Worm (Caenorhabditis elegans) whole organism, L2 larva: Measurements from ENCODE around the gene K01F9.2.

ENCODE experiments used
- C34F6.9 ChIP-seq: fragments of 150-350 bp; optimal IDR thresholded peaks from 2 replicates; lab custom pipeline; 2014; ENCODE audit warnings: missing biosample characterization, missing genetic modification characterization
- F13H6.1 ChIP-seq: sonication (generic microtip); optimal IDR thresholded peaks from 2 replicates; lab custom pipeline; 2016; ENCODE audit warnings: missing genetic modification characterization, missing compliant biosample characterization
- R02D3.7 ChIP-seq: fragments of 150-350 bp; optimal IDR thresholded peaks from 2 replicates; lab custom pipeline; 2014; ENCODE audit warnings: missing biosample characterization, missing genetic modification characterization
- ZK546.5 ChIP-seq: sonication (generic microtip); optimal IDR thresholded peaks from 2 replicates; lab custom pipeline; 2017; ENCODE audit warnings: missing biosample characterization, missing genetic modification characterization
- alr-1 ChIP-seq: fragments of 150-350 bp; optimal IDR thresholded peaks from 2 replicates; lab custom pipeline; 2014; ENCODE audit warnings: missing biosample characterization, missing genetic modification characterization
- aly-2 ChIP-seq: fragments of 150-350 bp; optimal IDR thresholded peaks from 2 replicates; lab custom pipeline; 2014; ENCODE audit warnings: missing biosample characterization, missing genetic modification characterization
- ama-1 ChIP-seq: fragments of 150-350 bp; optimal IDR thresholded peaks from 2 replicates; lab custom pipeline; 2018; ENCODE audit warnings: inconsistent platforms
- blmp-1 ChIP-seq: sonication (generic microtip); optimal IDR thresholded peaks from 2 replicates; lab custom pipeline; 2017; ENCODE audit warnings: missing genetic modification characterization, mild to moderate bottlenecking, missing compliant biosample characterization, antibody characterized with exemption, moderate library complexity; ENCODE audit not compliant: insufficient read depth
- ceh-16 ChIP-seq: fragments of 150-350 bp; optimal IDR thresholded peaks from 2 replicates; lab custom pipeline; 2014; ENCODE audit warnings: missing biosample characterization, missing genetic modification characterization
- crh-2 ChIP-seq: sonication (generic microtip); optimal IDR thresholded peaks from 2 replicates; lab custom pipeline; 2017; ENCODE audit warnings: missing biosample characterization, missing genetic modification characterization
- dmd-4 ChIP-seq: sonication (generic microtip); optimal IDR thresholded peaks from 2 replicates; lab custom pipeline; 2017; ENCODE audit warnings: missing biosample characterization, missing genetic modification characterization
- egl-27 ChIP-seq: sonication (generic microtip); optimal IDR thresholded peaks from 3 replicates; lab custom pipeline; 2017; ENCODE audit warnings: missing biosample characterization, missing genetic modification reagents, missing genetic modification characterization
- elt-1 ChIP-seq: fragments of 150-350 bp; optimal IDR thresholded peaks from 2 replicates; lab custom pipeline; 2014; ENCODE audit warnings: missing biosample characterization, missing genetic modification characterization
- lin-11 ChIP-seq: fragments of 150-350 bp; sonication (generic microtip); optimal IDR thresholded peaks from 2 replicates; lab custom pipeline; 2014; ENCODE audit warnings: missing biosample characterization, missing genetic modification characterization, inconsistent platforms, mixed read lengths
- lin-13 ChIP-seq: fragments of 150-350 bp; optimal IDR thresholded peaks from 2 replicates; lab custom pipeline; 2014; ENCODE audit warnings: missing biosample characterization, missing genetic modification reagents, missing genetic modification characterization
- lin-39 ChIP-seq: fragments of 150-350 bp; optimal IDR thresholded peaks from 2 replicates; lab custom pipeline; 2014; ENCODE audit warnings: missing biosample characterization, missing genetic modification reagents, missing genetic modification characterization
- lsy-2 ChIP-seq, 2 experiments: fragments of 150-350 bp in 1 of 2; sonication (generic microtip) in 1 of 2; optimal IDR thresholded peaks; 2 replicates each; lab custom pipeline; 2014 to 2017; ENCODE audit warnings: missing biosample characterization in 2 of 2, missing genetic modification characterization in 2 of 2
- mbf-1 ChIP-seq: sonication (generic microtip); optimal IDR thresholded peaks from 2 replicates; lab custom pipeline; 2017; ENCODE audit warnings: missing biosample characterization, missing genetic modification characterization
- mdl-1 ChIP-seq, 2 experiments: fragments of 150-350 bp in 1 of 2; sonication (generic microtip) in 1 of 2; optimal IDR thresholded peaks; 2 replicates each; lab custom pipeline; 2017; ENCODE audit warnings: missing biosample characterization in 2 of 2, missing genetic modification characterization in 2 of 2
- nhr-10 ChIP-seq: sonication (generic microtip); optimal IDR thresholded peaks from 2 replicates; lab custom pipeline; 2017; ENCODE audit warnings: missing biosample characterization, missing genetic modification characterization
- nhr-11 ChIP-seq: fragments of 150-350 bp; optimal IDR thresholded peaks from 2 replicates; lab custom pipeline; 2014; ENCODE audit warnings: missing biosample characterization, missing genetic modification characterization
- nhr-129 ChIP-seq: fragments of 150-350 bp; optimal IDR thresholded peaks from 2 replicates; lab custom pipeline; 2014; ENCODE audit warnings: missing biosample characterization, missing genetic modification characterization
- nhr-21 ChIP-seq: fragments of 150-350 bp; optimal IDR thresholded peaks from 2 replicates; lab custom pipeline; 2014; ENCODE audit warnings: missing biosample characterization, missing genetic modification characterization
- nhr-23 ChIP-seq: fragments of 150-350 bp; optimal IDR thresholded peaks from 2 replicates; lab custom pipeline; 2014; ENCODE audit warnings: missing biosample characterization, missing genetic modification reagents, missing genetic modification characterization
- nhr-25 ChIP-seq: fragments of 150-350 bp; sonication (generic microtip); optimal IDR thresholded peaks from 3 replicates; lab custom pipeline; 2014; ENCODE audit warnings: missing biosample characterization, missing genetic modification characterization
- nhr-6 ChIP-seq: fragments of 150-350 bp; optimal IDR thresholded peaks from 2 replicates; lab custom pipeline; 2014; ENCODE audit warnings: missing biosample characterization, missing genetic modification characterization
- nhr-77 ChIP-seq: fragments of 150-350 bp; optimal IDR thresholded peaks from 2 replicates; lab custom pipeline; 2014; ENCODE audit warnings: missing biosample characterization, missing genetic modification characterization
- peb-1 ChIP-seq: fragments of 150-350 bp; optimal IDR thresholded peaks from 2 replicates; lab custom pipeline; 2014; ENCODE audit warnings: missing biosample characterization, missing genetic modification characterization
- sem-4 ChIP-seq: fragments of 150-350 bp; optimal IDR thresholded peaks from 2 replicates; lab custom pipeline; 2014; ENCODE audit warnings: missing biosample characterization, missing genetic modification reagents, missing genetic modification characterization
- skn-1 ChIP-seq: sonication (generic microtip); optimal IDR thresholded peaks from 2 replicates; lab custom pipeline; 2017; ENCODE audit warnings: missing biosample characterization, missing genetic modification characterization
- sma-3 ChIP-seq: sonication (generic microtip); optimal IDR thresholded peaks from 2 replicates; lab custom pipeline; 2016; ENCODE audit warnings: missing genetic modification reagents, missing genetic modification characterization, missing compliant biosample characterization
- unc-39 ChIP-seq: fragments of 150-350 bp; optimal IDR thresholded peaks from 2 replicates; lab custom pipeline; 2014; ENCODE audit warnings: missing biosample characterization, missing genetic modification characterization
- unc-55 ChIP-seq: fragments of 150-350 bp; sonication (generic microtip); optimal IDR thresholded peaks from 3 replicates; lab custom pipeline; 2014; ENCODE audit warnings: missing biosample characterization, missing genetic modification reagents, missing genetic modification characterization
- unc-62 ChIP-seq: fragments of 150-350 bp; optimal IDR thresholded peaks from 2 replicates; lab custom pipeline; 2014; ENCODE audit warnings: missing biosample characterization, missing genetic modification reagents, missing genetic modification characterization
- zag-1 ChIP-seq: fragments of 150-350 bp; optimal IDR thresholded peaks from 2 replicates; lab custom pipeline; 2014; ENCODE audit warnings: missing biosample characterization, missing genetic modification characterization
- ztf-1 ChIP-seq: fragments of 200-800 bp; sonication (Bioruptor generic); conservative IDR thresholded peaks from 2 replicates; pipeline ENCODE4 v1.3.6; 2022; ENCODE audit warnings: missing genetic modification characterization, missing compliant biosample characterization
- ztf-11 ChIP-seq: sonication (generic microtip); optimal IDR thresholded peaks from 2 replicates; lab custom pipeline; 2017; ENCODE audit warnings: missing biosample characterization, missing genetic modification characterization
- ztf-4 ChIP-seq: fragments of 150-350 bp; optimal IDR thresholded peaks from 2 replicates; lab custom pipeline; 2014; ENCODE audit warnings: missing biosample characterization, missing genetic modification characterization

The K01F9.2 gene

DNA sequence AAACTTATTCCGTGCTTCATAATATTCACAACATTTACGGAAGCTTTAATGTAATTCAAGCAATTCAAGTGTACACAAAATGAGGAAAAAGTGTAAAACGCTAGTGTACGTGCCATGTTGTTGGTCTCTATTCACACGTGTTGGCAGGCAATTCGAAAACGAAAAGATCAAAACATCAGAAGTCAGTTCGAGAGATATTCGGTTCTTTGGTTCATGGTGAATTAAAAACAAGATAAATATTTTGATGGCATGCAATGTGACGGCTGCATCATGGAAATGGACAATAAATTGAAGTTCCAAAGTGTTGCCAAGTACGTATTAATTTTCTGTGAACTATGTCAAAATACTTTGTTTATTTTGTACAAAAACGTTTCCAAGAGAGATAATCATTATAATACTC is 45.1 kb upstream of the K01F9.2 start (continued):
- TF ChIP-seq nhr-23 (tag; lab: Kevin White, UChicago) (no peak), ztf-4 (tag; lab: Kevin White, UChicago) (peak; percentile 65), nhr-77 (tag; lab: Kevin White, UChicago) (no peak), F13H6.1 (no peak), lin-11 (no peak), ztf-1 (no peak), crh-2 (tag; lab: Kevin White, UChicago) (peak; percentile 37), lsy-2 (tag; optimal IDR thresholded peaks at IDR 0.05; lab: Kevin White, UChicago) (peak in 1 of 2 experiments; percentile 27), ZK546.5 (no peak), nhr-21 (tag; lab: Kevin White, UChicago) (no peak), mbf-1 (tag; lab: Kevin White, UChicago) (no peak), ceh-16 (tag; lab: Kevin White, UChicago) (no peak), lin-39 (tag; lab: Kevin White, UChicago) (no peak), ama-1 (no peak), peb-1 (no peak), zag-1 (tag; lab: Kevin White, UChicago) (no peak), sma-3 (GFP tag; lab: Kevin White, UChicago) (no peak), skn-1 (no peak), sem-4 (tag; lab: Kevin White, UChicago) (no peak), unc-62 (GFP tag; lab: Kevin White, UChicago) (no peak), lin-13 (GFP tag; lab: Kevin White, UChicago) (peak; percentile 18), dmd-4 (tag; lab: Kevin White, UChicago) (no peak)

DNA sequence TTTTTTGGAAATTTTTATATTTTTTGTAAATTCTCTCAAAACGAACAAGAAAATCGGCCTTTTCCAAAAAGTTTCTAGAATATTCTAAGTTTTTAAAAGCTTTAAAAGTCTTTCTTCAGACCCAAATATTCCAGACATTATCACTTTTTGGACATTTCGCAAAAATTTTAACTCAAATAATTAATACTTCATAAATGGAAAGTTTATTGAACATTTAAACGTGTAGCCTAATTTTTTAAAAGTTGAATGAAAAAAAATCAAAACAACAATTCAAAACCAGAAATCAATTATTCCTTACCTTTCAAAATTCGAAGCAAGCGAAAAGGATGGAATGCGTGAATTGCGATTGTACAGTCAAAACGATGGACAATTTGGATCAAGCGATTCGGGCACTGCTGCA is 42.9 kb upstream of the K01F9.2 start, which contains the start of gene ZK637.15:
ZK637.15 (plus strand) TSS at position 301 of the 400 bp plus-strand sequence.
- no peak for TF ChIP-seq alr-1
- no peak for TF ChIP-seq aly-2
- no peak for TF ChIP-seq unc-55
- no peak for TF ChIP-seq nhr-11 (tag; lab: Kevin White, UChicago)
- no peak for TF ChIP-seq nhr-25 (tag; lab: Kevin White, UChicago)
- TF ChIP-seq R02D3.7 (tag; lab: Kevin White, UChicago) = no peak
- TF ChIP-seq ama-1 = no peak
- no peak for TF ChIP-seq lin-13 (GFP tag; lab: Kevin White, UChicago)
- TF ChIP-seq mdl-1 (tag; optimal IDR thresholded peaks at IDR 0.05; lab: Kevin White, UChicago) = no peak
- TF ChIP-seq crh-2 (tag; lab: Kevin White, UChicago) = no peak
- TF ChIP-seq F13H6.1 = no peak
- no peak for TF ChIP-seq blmp-1
- no peak for TF ChIP-seq nhr-21 (tag; lab: Kevin White, UChicago)
- TF ChIP-seq, all 48 proteins: peak for 0

DNA sequence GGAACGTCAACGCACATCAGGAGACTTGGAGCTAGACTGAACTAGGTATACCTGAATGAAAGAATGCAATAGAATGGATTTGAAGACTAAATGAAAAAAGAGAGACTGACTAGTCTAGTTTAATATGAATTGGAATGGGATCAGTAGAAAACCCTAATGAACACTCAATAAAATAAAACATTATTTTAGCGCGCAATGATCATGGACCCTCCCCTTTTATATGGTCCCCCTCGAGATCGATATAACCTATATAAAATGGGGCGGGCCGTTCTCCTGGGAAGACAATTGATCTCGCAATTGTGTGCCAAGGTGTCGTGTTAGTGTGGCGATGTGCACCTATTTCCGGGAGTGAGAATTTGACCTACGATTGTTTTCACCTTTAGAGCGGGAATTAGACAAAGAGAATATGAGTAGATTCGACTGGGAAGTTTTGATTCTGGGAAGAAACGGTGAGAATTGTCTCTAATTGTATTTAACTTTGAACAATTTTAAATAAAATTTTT is 41.0 kb upstream of the K01F9.2 start, which contains the start of gene cdc-25.3:
cdc-25.3 (minus strand) TSS at position 51 of the 503 bp plus-strand sequence.
- no peak for TF ChIP-seq F13H6.1
- no peak for TF ChIP-seq egl-27 (tag; lab: Kevin White, UChicago)
- no peak for TF ChIP-seq lsy-2 (tag; optimal IDR thresholded peaks at IDR 0.05; lab: Kevin White, UChicago)
- no peak for TF ChIP-seq nhr-129 (tag; lab: Kevin White, UChicago)
- no peak for TF ChIP-seq ZK546.5
- TF ChIP-seq nhr-23 (tag; lab: Kevin White, UChicago) = no peak
- no peak for TF ChIP-seq lin-39 (tag; lab: Kevin White, UChicago)
- TF ChIP-seq elt-1 (tag; lab: Kevin White, UChicago) = no peak
- no peak for TF ChIP-seq ceh-16 (tag; lab: Kevin White, UChicago)
- TF ChIP-seq C34F6.9 (tag; lab: Kevin White, UChicago) = no peak
- TF ChIP-seq aly-2 = no peak
- no peak for TF ChIP-seq nhr-77 (tag; lab: Kevin White, UChicago)
- no peak for TF ChIP-seq nhr-10 (tag; lab: Kevin White, UChicago)
- no peak for TF ChIP-seq unc-39 (tag; lab: Kevin White, UChicago)
- no peak for TF ChIP-seq sem-4 (tag; lab: Kevin White, UChicago)
- TF ChIP-seq ztf-4 (tag; lab: Kevin White, UChicago) = no peak
- no peak for TF ChIP-seq mbf-1 (tag; lab: Kevin White, UChicago)
- TF ChIP-seq sma-3 (GFP tag; lab: Kevin White, UChicago) = no peak

DNA sequence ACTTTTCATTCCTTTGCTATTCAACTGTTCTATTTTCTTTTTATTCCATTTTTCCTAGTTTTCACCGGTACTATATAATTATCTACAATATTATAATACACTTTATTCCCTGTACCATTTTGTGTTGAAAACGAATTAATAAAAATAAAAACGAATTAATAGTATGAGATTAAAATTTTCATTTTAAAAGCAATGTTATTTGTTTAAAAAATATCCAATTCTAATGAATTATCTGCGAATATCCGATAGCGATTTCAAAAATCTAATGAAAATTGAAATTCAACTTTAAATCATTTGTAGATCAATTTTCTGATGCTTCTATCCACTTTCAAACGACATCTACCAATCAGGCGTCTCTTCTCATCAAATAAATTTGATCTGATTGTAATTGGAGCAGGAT is 36.5 kb upstream of the K01F9.2 start, which contains the start of gene trxr-2:
trxr-2 (plus strand) TSS at position 301 of the 400 bp plus-strand sequence.
- TF ChIP-seq nhr-129 (tag; lab: Kevin White, UChicago) (no peak), nhr-11 (tag; lab: Kevin White, UChicago) (no peak), mdl-1 (tag; optimal IDR thresholded peaks at IDR 0.05; lab: Kevin White, UChicago) (no peak), egl-27 (tag; lab: Kevin White, UChicago) (no peak), nhr-10 (tag; lab: Kevin White, UChicago) (no peak), skn-1 (no peak), ceh-16 (tag; lab: Kevin White, UChicago) (no peak), lsy-2 (tag; optimal IDR thresholded peaks at IDR 0.05; lab: Kevin White, UChicago) (no peak), crh-2 (tag; lab: Kevin White, UChicago) (no peak), lin-11 (no peak), nhr-6 (tag; lab: Kevin White, UChicago) (no peak), ZK546.5 (no peak), ztf-11 (tag; lab: Kevin White, UChicago) (no peak), unc-62 (GFP tag; lab: Kevin White, UChicago) (no peak), peb-1 (no peak)
